Fruit fly (Drosophila melanogaster) whole organism, adult: ENCODE data around the gene CG42238.

ENCODE experiments used
- CG7101 ChIP-seq: fragments of 200-800 bp; sonication (Bioruptor generic); optimal IDR thresholded peaks from 2 replicates; lab custom pipeline; 2018; ENCODE audit warnings: missing biosample characterization, mild to moderate bottlenecking, missing genetic modification characterization, moderate library complexity
- kay ChIP-seq: fragments of 200-800 bp; sonication (Bioruptor generic); peaks from one replicate; lab custom pipeline; 2016; ENCODE audit warnings: missing biosample characterization, missing genetic modification characterization, borderline replicate concordance

- TF ChIP-seq CG7101 (tag; lab: Kevin White, UChicago), result no peak
- TF ChIP-seq kay (GFP tag; lab: Kevin White, UChicago), result no peak
These were observed 76.4 kb downstream of the CG42238 start for dm6 chr2L:20975594-20975993.
